Worm (Caenorhabditis elegans): ENCODE measurements around the gene col-93.

col-93 gene

DNA sequence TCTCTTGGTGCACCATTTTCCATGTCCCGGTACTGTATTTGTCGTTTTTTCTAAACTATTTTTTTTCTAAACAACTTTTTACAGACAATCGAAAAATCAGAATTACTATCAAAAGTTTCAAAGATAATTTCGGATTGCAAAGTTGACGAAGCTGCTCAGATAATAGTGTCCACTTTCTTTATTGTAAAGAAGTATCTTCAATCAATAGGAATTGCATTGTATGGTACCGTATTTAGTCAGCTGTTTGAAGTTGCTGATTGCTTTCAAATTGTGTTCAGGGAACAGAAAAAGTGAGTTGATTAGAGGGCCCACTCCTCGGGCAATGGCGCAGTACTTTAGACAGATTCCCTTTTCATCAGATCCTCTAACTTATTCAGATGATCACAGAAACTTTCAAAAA is 3.9 kb downstream of the col-93 start:
- TF ChIP-seq ceh-2 (tag; optimal IDR thresholded peaks at IDR 0.05) (no peak), pqm-1 (tag; optimal IDR thresholded peaks at IDR 0.05) (no peak), ceh-34 (tag; optimal IDR thresholded peaks at IDR 0.05) (no peak), lim-6 (tag; optimal IDR thresholded peaks at IDR 0.05) (no peak), ceh-19 (GFP tag; optimal IDR thresholded peaks at IDR 0.05) (no peak), pha-2 (tag; optimal IDR thresholded peaks at IDR 0.05) (no peak), pag-3 (tag; optimal IDR thresholded peaks at IDR 0.05; ENCODE audit: borderline replicate concordance) (no peak), ahr-1 (tag; optimal IDR thresholded peaks at IDR 0.05) (no peak)

DNA sequence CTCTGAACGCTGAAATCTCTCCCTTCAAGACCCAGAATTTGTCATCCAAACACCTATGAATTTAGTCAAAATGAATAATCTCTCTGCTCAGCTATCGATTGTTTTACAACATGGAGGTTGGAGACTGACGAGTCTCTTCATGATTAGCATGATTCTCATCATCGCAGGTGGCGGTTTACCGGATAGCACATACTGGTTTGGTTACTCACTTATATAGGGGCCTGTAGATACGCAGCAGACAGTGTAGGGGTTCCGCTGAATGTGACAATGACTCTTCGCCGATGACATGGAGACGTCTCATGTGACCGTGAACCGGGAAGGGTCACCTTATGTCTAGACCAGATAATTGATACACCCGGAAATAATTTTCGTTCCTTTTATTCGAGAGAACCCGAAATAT is 8.8 kb downstream of the col-93 start:
- TF ChIP-seq nhr-11 (tag; optimal IDR thresholded peaks at IDR 0.05) = no peak
- TF ChIP-seq che-1 (tag; optimal IDR thresholded peaks at IDR 0.05) = no peak
- TF ChIP-seq dve-1 (tag; optimal IDR thresholded peaks at IDR 0.05) = no peak
- no peak for TF ChIP-seq ref-2 (tag; optimal IDR thresholded peaks at IDR 0.05)
- no peak for TF ChIP-seq T23F11.4 (GFP tag; optimal IDR thresholded peaks at IDR 0.05)
- no peak for TF ChIP-seq syd-9 (tag; optimal IDR thresholded peaks at IDR 0.05)
- TF ChIP-seq fkh-10 (GFP tag; optimal IDR thresholded peaks at IDR 0.05) = no peak
- TF ChIP-seq ceh-34 (tag; optimal IDR thresholded peaks at IDR 0.05) = no peak

- no peak for TF ChIP-seq ceh-48 (tag; optimal IDR thresholded peaks at IDR 0.05)
- no peak for TF ChIP-seq ceh-30 (tag; optimal IDR thresholded peaks at IDR 0.05)
- TF ChIP-seq F13H6.1 (tag; optimal IDR thresholded peaks at IDR 0.05) = no peak
- no peak for TF ChIP-seq unc-86 (tag; optimal IDR thresholded peaks at IDR 0.05)
- TF ChIP-seq tbx-7 (tag; optimal IDR thresholded peaks at IDR 0.05) = no peak
- no peak for TF ChIP-seq ceh-31 (tag; optimal IDR thresholded peaks at IDR 0.05)
- no peak for TF ChIP-seq dmd-4 (tag; optimal IDR thresholded peaks at IDR 0.05; ENCODE audit: borderline replicate concordance)
- TF ChIP-seq zip-5 (tag; optimal IDR thresholded peaks at IDR 0.05) = no peak
- no peak for TF ChIP-seq pha-2 (tag; optimal IDR thresholded peaks at IDR 0.05)
- no peak for TF ChIP-seq ztf-16 (tag; optimal IDR thresholded peaks at IDR 0.05)
- TF ChIP-seq fkh-10 (GFP tag; optimal IDR thresholded peaks at IDR 0.05) = no peak
- no peak for TF ChIP-seq ama-1 (optimal IDR thresholded peaks at IDR 0.05)
- no peak for TF ChIP-seq elt-4 (tag; optimal IDR thresholded peaks at IDR 0.05)
- no peak for TF ChIP-seq ceh-34 (tag; optimal IDR thresholded peaks at IDR 0.05)
- no peak for TF ChIP-seq elt-2 (tag; optimal IDR thresholded peaks at IDR 0.05)
These were observed 15.8 kb downstream of the col-93 start, which contains the start of gene dhc-4 for ce11 chrIII:10969644-10970043. Gene dhc-4, plus strand, starts transcription at chrIII:10969944.

DNA sequence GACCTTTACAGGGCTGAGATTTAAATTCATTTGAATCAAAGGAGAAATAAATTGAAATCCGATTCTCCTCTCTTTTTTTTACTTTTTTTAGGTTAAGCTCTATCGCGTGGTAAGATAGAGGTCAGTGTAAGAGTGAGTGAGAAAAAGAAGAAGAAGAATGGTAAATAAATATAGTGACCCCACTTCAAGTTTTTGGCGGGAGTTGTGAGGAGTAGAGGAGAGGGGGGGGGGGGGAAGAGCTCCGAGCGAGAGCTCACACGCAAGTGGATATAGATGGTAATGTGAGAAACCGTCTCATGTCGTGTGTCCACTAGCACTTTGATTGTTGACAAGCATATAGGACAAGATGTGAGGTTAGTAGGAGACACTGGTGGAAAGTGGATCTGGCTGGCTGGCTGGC is 18.4 kb downstream of the col-93 start, which contains the start of gene W05B2.2:
Gene W05B2.2 (minus strand): TSS at position 101 of the 400 bp plus-strand sequence.
- peak; percentile 50 for TF ChIP-seq ceh-34 (tag; optimal IDR thresholded peaks at IDR 0.05)
- no peak for TF ChIP-seq pha-4 (tag; optimal IDR thresholded peaks at IDR 0.05)

- no peak for TF ChIP-seq ceh-48 (tag; optimal IDR thresholded peaks at IDR 0.05)
These were observed 22.5 kb downstream of the col-93 start for ce11 chrIII:10962910-10963309.

ce11 chrIII:10960387-10960786 is 25.0 kb downstream of the col-93 start:
- TF ChIP-seq nhr-232 (tag; optimal IDR thresholded peaks at IDR 0.05) (no peak), pha-4 (tag; optimal IDR thresholded peaks at IDR 0.05) (no peak), nhr-11 (tag; optimal IDR thresholded peaks at IDR 0.05) (no peak), dmd-4 (tag; optimal IDR thresholded peaks at IDR 0.05; ENCODE audit: borderline replicate concordance) (no peak), tbx-2 (tag; optimal IDR thresholded peaks at IDR 0.05) (no peak), elt-2 (tag; optimal IDR thresholded peaks at IDR 0.05) (no peak), madf-2 (tag; optimal IDR thresholded peaks at IDR 0.05) (no peak), npax-4 (tag; optimal IDR thresholded peaks at IDR 0.05) (no peak), ceh-6 (GFP tag; optimal IDR thresholded peaks at IDR 0.05) (no peak), lin-11 (tag; optimal IDR thresholded peaks at IDR 0.05) (no peak), eyg-1 (tag; optimal IDR thresholded peaks at IDR 0.05) (no peak), mec-3 (tag; optimal IDR thresholded peaks at IDR 0.05; ENCODE audit: borderline replicate concordance) (no peak), zip-5 (tag; optimal IDR thresholded peaks at IDR 0.05) (no peak), T23F11.4 (GFP tag; optimal IDR thresholded peaks at IDR 0.05) (no peak), Y22D7AL.16 (tag; optimal IDR thresholded peaks at IDR 0.05) (no peak), ref-2 (tag; optimal IDR thresholded peaks at IDR 0.05) (no peak), unc-55 (GFP tag; optimal IDR thresholded peaks at IDR 0.05) (no peak), unc-42 (tag; optimal IDR thresholded peaks at IDR 0.05) (no peak)
